Worm (Caenorhabditis elegans) whole organism, L3 larva: ENCODE measurements around the gene F12F6.1.

Experiments
- nfya-1 ChIP-seq: sonication (generic microtip); optimal IDR thresholded peaks from 2 replicates; lab custom pipeline; 2017; ENCODE audit warnings: missing genetic modification characterization, mild to moderate bottlenecking, missing compliant biosample characterization, antibody characterized with exemption, moderate library complexity; ENCODE audit not compliant: insufficient read depth
- nhr-28 ChIP-seq: fragments of 150-350 bp; optimal IDR thresholded peaks from 2 replicates; lab custom pipeline; 2014; ENCODE audit warnings: missing biosample characterization, missing genetic modification characterization

DNA sequence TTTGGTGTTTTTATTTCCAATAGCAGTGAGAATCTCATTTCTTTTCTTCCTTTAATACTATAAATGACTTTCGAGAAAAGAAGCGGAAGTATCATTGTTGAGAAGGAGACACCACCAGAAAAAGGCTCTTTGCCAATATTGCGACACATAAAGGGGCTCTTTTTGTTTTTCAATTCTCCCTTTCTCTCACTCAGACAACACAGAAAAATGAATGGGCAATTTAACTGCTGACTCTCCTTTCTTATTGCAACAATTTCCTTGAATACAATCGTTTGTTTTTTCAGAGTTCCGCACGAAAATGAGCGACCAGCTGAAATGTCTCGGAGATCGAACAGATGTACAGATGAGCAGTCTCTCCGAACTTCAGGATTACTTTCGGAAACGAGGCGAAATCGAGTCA, 9.4 kb upstream of the F12F6.1 start:
- no peak for TF ChIP-seq nhr-28 (tag; lab: Kevin White, UChicago)
- TF ChIP-seq nfya-1 (tag; lab: Kevin White, UChicago) = no peak
